Fruit fly (Drosophila melanogaster) whole organism, embryonic: ENCODE data around the gene dob.

Source experiments
- Atf6 ChIP-seq: fragments of 200-800 bp; sonication (Bioruptor generic); IDR thresholded peaks from 2 replicates; pipeline ENCODE4 v1.3.6; 2022; ENCODE audit warnings: missing biosample characterization, missing genetic modification characterization
- CG1024 ChIP-seq: fragments of 200-800 bp; sonication (Bioruptor generic); IDR thresholded peaks from 2 replicates; pipeline ENCODE4 v1.3.6; 2022; ENCODE audit warnings: missing biosample characterization, missing genetic modification characterization
- CG11247 ChIP-seq: fragments of 200-800 bp; sonication (Bioruptor generic); IDR thresholded peaks from 2 replicates; pipeline ENCODE4 v1.3.6; 2022; ENCODE audit warnings: missing biosample characterization, missing genetic modification characterization
- CG14860 ChIP-seq: fragments of 200-800 bp; sonication (Bioruptor generic); IDR thresholded peaks from 3 replicates; pipeline ENCODE4 v1.3.6; 2022; ENCODE audit warnings: missing biosample characterization, missing genetic modification characterization; ENCODE audit not compliant: partially characterized antibody
- CG15011 ChIP-seq: fragments of 200-800 bp; sonication (Bioruptor generic); optimal IDR thresholded peaks from 3 replicates; lab custom pipeline; 2018; ENCODE audit warnings: missing biosample characterization, mild to moderate bottlenecking, missing genetic modification characterization
- CG1602 ChIP-seq: fragments of 200-800 bp; sonication (Bioruptor generic); optimal IDR thresholded peaks from 3 replicates; lab custom pipeline; 2016; ENCODE audit warnings: missing biosample characterization, missing genetic modification characterization
- CG1647 ChIP-seq: fragments of 200-800 bp; sonication (Bioruptor generic); optimal IDR thresholded peaks from 3 replicates; lab custom pipeline; 2016; ENCODE audit warnings: missing biosample characterization, missing genetic modification characterization
- CG17359 ChIP-seq: fragments of 200-800 bp; sonication (Bioruptor generic); optimal IDR thresholded peaks from 3 replicates; lab custom pipeline; 2018; ENCODE audit warnings: missing biosample characterization, mild to moderate bottlenecking, missing genetic modification characterization, moderate library complexity
- CG30431 ChIP-seq: fragments of 200-800 bp; sonication (Bioruptor generic); optimal IDR thresholded peaks from 2 replicates; lab custom pipeline; 2017; ENCODE audit warnings: missing biosample characterization, missing genetic modification characterization
- CG4617 ChIP-seq: fragments of 200-800 bp; sonication (Bioruptor generic); optimal IDR thresholded peaks from 3 replicates; lab custom pipeline; 2016; ENCODE audit warnings: missing biosample characterization, missing genetic modification characterization, borderline replicate concordance
- CG4820 ChIP-seq: fragments of 200-800 bp; sonication (Bioruptor generic); optimal IDR thresholded peaks from 3 replicates; lab custom pipeline; 2016; ENCODE audit warnings: missing biosample characterization, missing genetic modification characterization
- CG7556 ChIP-seq: fragments of 200-800 bp; sonication (Bioruptor generic); optimal IDR thresholded peaks from 2 replicates; lab custom pipeline; 2017; ENCODE audit warnings: missing biosample characterization, mild to moderate bottlenecking, missing genetic modification characterization
- CG9215 ChIP-seq: fragments of 200-800 bp; sonication (Bioruptor generic); IDR thresholded peaks from 2 replicates; pipeline ENCODE4 v1.3.6; 2022; ENCODE audit warnings: missing biosample characterization, missing genetic modification characterization
- CG9609 ChIP-seq: fragments of 200-800 bp; sonication (Bioruptor generic); optimal IDR thresholded peaks from 3 replicates; lab custom pipeline; 2016; ENCODE audit warnings: missing biosample characterization, missing genetic modification characterization
- CG9797 ChIP-seq: fragments of 200-800 bp; sonication (Bioruptor generic); optimal IDR thresholded peaks from 3 replicates; lab custom pipeline; 2018; ENCODE audit warnings: missing biosample characterization, mild to moderate bottlenecking, missing genetic modification characterization
- Chrac-16 ChIP-seq: fragments of 200-800 bp; sonication (Bioruptor generic); optimal IDR thresholded peaks from 3 replicates; lab custom pipeline; 2016; ENCODE audit warnings: missing biosample characterization, missing genetic modification characterization
- Deaf1 ChIP-seq: fragments of 200-800 bp; optimal IDR thresholded peaks from 3 replicates; lab custom pipeline; 2019; ENCODE audit warnings: missing biosample characterization, mild to moderate bottlenecking, missing genetic modification characterization, moderate library complexity
- Dip3 ChIP-seq: fragments of 200-800 bp; sonication (Bioruptor generic); optimal IDR thresholded peaks from 3 replicates; lab custom pipeline; 2016; ENCODE audit warnings: missing biosample characterization, missing genetic modification characterization
- Dp ChIP-seq: fragments of 200-800 bp; sonication (Bioruptor generic); optimal IDR thresholded peaks from 2 replicates; lab custom pipeline; 2018; ENCODE audit warnings: missing biosample characterization, mild to moderate bottlenecking, missing genetic modification characterization, moderate library complexity
- ERR ChIP-seq: fragments of 200-800 bp; sonication (Bioruptor generic); optimal IDR thresholded peaks from 2 replicates; lab custom pipeline; 2016; ENCODE audit warnings: missing biosample characterization, missing genetic modification characterization
- Fer2 ChIP-seq: fragments of 200-800 bp; sonication (Bioruptor generic); optimal IDR thresholded peaks from 2 replicates; lab custom pipeline; 2018; ENCODE audit warnings: missing biosample characterization, mild to moderate bottlenecking, missing genetic modification characterization, moderate library complexity
- H2.0 ChIP-seq: fragments of 200-800 bp; sonication (Bioruptor generic); IDR thresholded peaks from 2 replicates; pipeline ENCODE4 v1.3.6; 2022; ENCODE audit warnings: missing biosample characterization, missing genetic modification characterization
- HHEX ChIP-seq: fragments of 200-800 bp; sonication (Bioruptor generic); optimal IDR thresholded peaks from 3 replicates; lab custom pipeline; 2017; ENCODE audit warnings: missing biosample characterization, mild to moderate bottlenecking, missing genetic modification characterization, missing genetic modification reagents
- HmgD ChIP-seq: fragments of 200-800 bp; sonication (Bioruptor generic); optimal IDR thresholded peaks from 3 replicates; lab custom pipeline; 2016; ENCODE audit warnings: missing biosample characterization, missing genetic modification characterization
- Lpt ChIP-seq: fragments of >200 bp; optimal IDR thresholded peaks from 2 replicates; lab custom pipeline; 2018; ENCODE audit warnings: missing biosample characterization, missing genetic modification characterization
- Med ChIP-seq: fragments of 200-800 bp; sonication (Bioruptor generic); peaks from one replicate; lab custom pipeline; 2016; ENCODE audit warnings: missing biosample characterization, missing genetic modification characterization, mild to moderate bottlenecking, inconsistent platforms, moderate library complexity
- Side ChIP-seq: fragments of 200-800 bp; sonication (Bioruptor generic); optimal IDR thresholded peaks from 2 replicates; lab custom pipeline; 2016; ENCODE audit warnings: missing biosample characterization, missing genetic modification characterization
- Sox100B ChIP-seq: fragments of 200-800 bp; sonication (Bioruptor generic); optimal IDR thresholded peaks from 3 replicates; lab custom pipeline; 2018; ENCODE audit warnings: missing biosample characterization, mild to moderate bottlenecking, missing genetic modification characterization
- ase ChIP-seq: fragments of 200-800 bp; sonication (Bioruptor generic); IDR thresholded peaks from 3 replicates; pipeline ENCODE4 v1.3.6; 2022; ENCODE audit warnings: missing biosample characterization, missing genetic modification characterization
- cas ChIP-seq: fragments of 200-800 bp; sonication (Bioruptor generic); IDR thresholded peaks from 2 replicates; pipeline ENCODE4 v1.3.6; 2022; ENCODE audit warnings: missing biosample characterization, missing genetic modification characterization
- chinmo ChIP-seq: fragments of 200-800 bp; sonication (Bioruptor generic); IDR thresholded peaks from 4 replicates; pipeline ENCODE4 v1.3.6; 2022; ENCODE audit warnings: missing biosample characterization, missing genetic modification characterization; ENCODE audit not compliant: partially characterized antibody
- ci ChIP-seq: fragments of 200-800 bp; sonication (Bioruptor generic); IDR thresholded peaks from 3 replicates; pipeline ENCODE4 v1.3.6; 2022; ENCODE audit warnings: missing biosample characterization, missing genetic modification characterization
- emc ChIP-seq: fragments of 200-800 bp; sonication (Bioruptor generic); optimal IDR thresholded peaks from 2 replicates; lab custom pipeline; 2016; ENCODE audit warnings: missing biosample characterization, missing genetic modification characterization
- fd3F ChIP-seq: fragments of 200-800 bp; sonication (Bioruptor generic); optimal IDR thresholded peaks from 2 replicates; lab custom pipeline; 2018; ENCODE audit warnings: missing biosample characterization, mild to moderate bottlenecking, missing genetic modification characterization, moderate library complexity
- jing ChIP-seq: fragments of 200-800 bp; sonication (Bioruptor generic); optimal IDR thresholded peaks from 2 replicates; lab custom pipeline; 2018; ENCODE audit warnings: missing biosample characterization, mild to moderate bottlenecking, missing genetic modification characterization
- ken ChIP-seq: fragments of 200-800 bp; sonication (Bioruptor generic); IDR thresholded peaks from 3 replicates; pipeline ENCODE4 v1.3.6; 2022; ENCODE audit warnings: missing biosample characterization, missing genetic modification characterization
- knrl ChIP-seq: fragments of 200-800 bp; sonication (Bioruptor generic); IDR thresholded peaks from 3 replicates; pipeline ENCODE4 v1.3.6; 2022; ENCODE audit warnings: missing biosample characterization, missing genetic modification characterization; ENCODE audit not compliant: partially characterized antibody
- lmd ChIP-seq: fragments of 200-800 bp; sonication (Bioruptor generic); IDR thresholded peaks from 2 replicates; pipeline ENCODE4 v1.3.6; 2022; ENCODE audit warnings: missing biosample characterization, missing genetic modification characterization
- maf-S ChIP-seq: fragments of 200-800 bp; sonication (Bioruptor generic); optimal IDR thresholded peaks from 2 replicates; lab custom pipeline; 2016; ENCODE audit warnings: missing biosample characterization, missing genetic modification characterization
- nerfin-1 ChIP-seq: fragments of 200-800 bp; sonication (Bioruptor generic); optimal IDR thresholded peaks from 3 replicates; lab custom pipeline; 2019; ENCODE audit warnings: missing biosample characterization, mild to moderate bottlenecking, missing genetic modification characterization, moderate library complexity
- nmo ChIP-seq: fragments of 200-800 bp; sonication (Bioruptor generic); optimal IDR thresholded peaks from 2 replicates; lab custom pipeline; 2018; ENCODE audit warnings: missing biosample characterization, mild to moderate bottlenecking, missing genetic modification characterization, moderate library complexity
- sd ChIP-seq: fragments of 200-800 bp; sonication (Bioruptor generic); optimal IDR thresholded peaks from 3 replicates; lab custom pipeline; 2018; ENCODE audit warnings: missing biosample characterization, mild to moderate bottlenecking, missing genetic modification characterization, moderate library complexity
- so ChIP-seq: fragments of 200-800 bp; sonication (Bioruptor generic); IDR thresholded peaks from 3 replicates; pipeline ENCODE4 v1.3.6; 2022; ENCODE audit warnings: missing biosample characterization, missing genetic modification characterization
- sob ChIP-seq: fragments of 200-800 bp; sonication (Bioruptor generic); IDR thresholded peaks from 2 replicates; pipeline ENCODE4 v1.3.6; 2022; ENCODE audit warnings: missing biosample characterization, missing genetic modification characterization
- sqz ChIP-seq: fragments of 200-800 bp; sonication (Bioruptor generic); optimal IDR thresholded peaks from 3 replicates; lab custom pipeline; 2018; ENCODE audit warnings: missing biosample characterization, mild to moderate bottlenecking, missing genetic modification characterization
- tll ChIP-seq, 2 experiments: fragments of 200-800 bp in 1 of 2; fragments of >200 bp in 1 of 2; sonication (Bioruptor generic) in 1 of 2; optimal IDR thresholded peaks; 2 replicates each; lab custom pipeline; 2017 to 2019; ENCODE audit warnings: missing biosample characterization in 2 of 2, missing genetic modification characterization in 2 of 2, mild to moderate bottlenecking in 1 of 2, moderate library complexity in 1 of 2

The dob gene

dm6 chrX:15080780-15081402, 14.1 kb downstream of the dob start, which contains the start of gene CG33177 (continued):
- TF ChIP-seq Sox100B (GFP tag; lab: Kevin White, UChicago) (no peak), CG14860 (GFP tag; lab: Robert Waterston, UW) (no peak), sob (GFP tag; lab: Robert Waterston, UW) (no peak), maf-S (no peak), CG4617 (no peak), CG1024 (GFP tag; lab: Robert Waterston, UW) (no peak), Dp (GFP tag; lab: Kevin White, UChicago) (peak; percentile 8), ase (GFP tag; lab: Robert Waterston, UW) (no peak), fd3F (GFP tag; lab: Kevin White, UChicago) (no peak), CG1647 (GFP tag; lab: Kevin White, UChicago) (no peak), CG4820 (no peak), CG17359 (tag; lab: Kevin White, UChicago) (peak; percentile 37), CG1602 (GFP tag; lab: Kevin White, UChicago) (no peak), Lpt (GFP tag; lab: Kevin White, UChicago) (no peak), CG30431 (GFP tag; lab: Kevin White, UChicago) (no peak), H2.0 (GFP tag; lab: Robert Waterston, UW) (no peak), ken (GFP tag; lab: Robert Waterston, UW) (no peak), knrl (GFP tag; lab: Robert Waterston, UW) (no peak), Dip3 (no peak), CG9215 (GFP tag; lab: Robert Waterston, UW) (no peak), CG11247 (GFP tag; lab: Robert Waterston, UW) (no peak), tll (GFP tag; optimal IDR thresholded peaks at IDR 0.05; lab: Kevin White, UChicago) (no peak), HHEX (no peak), HmgD (no peak), nerfin-1 (tag; lab: Kevin White, UChicago) (no peak), sqz (GFP tag; lab: Kevin White, UChicago) (no peak), CG9797 (no peak), CG7556 (GFP tag; lab: Kevin White, UChicago) (no peak)

DNA sequence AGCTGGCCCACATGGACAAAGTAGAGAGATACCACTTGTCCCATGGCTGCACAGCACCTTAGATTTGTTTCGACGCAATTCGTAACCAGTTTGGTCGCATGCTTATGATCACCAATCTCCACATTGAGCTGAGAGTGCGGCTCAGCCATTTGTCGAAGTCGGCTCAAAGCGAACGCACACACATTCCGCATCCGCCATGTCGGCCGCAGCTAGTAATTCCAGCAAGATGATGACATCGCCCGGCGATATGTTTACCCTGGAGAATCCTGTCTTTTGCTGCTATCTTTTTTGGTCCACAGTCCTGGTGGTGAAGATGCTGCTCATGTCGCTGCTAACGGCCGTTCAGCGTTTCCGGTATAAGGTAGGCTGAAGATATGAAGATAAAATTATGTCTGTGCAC, 15.9 kb downstream of the dob start, which contains the start of gene CG33178:
CG33178 (plus strand) TSS at position 147 of the 400 bp plus-strand sequence.
- no peak for TF ChIP-seq so (GFP tag; lab: Robert Waterston, UW)
- TF ChIP-seq lmd (GFP tag; lab: Robert Waterston, UW), result no peak
- TF ChIP-seq Atf6, result 0 out of 2 replicates have a peak, but pooled peaks have one; percentile 20
- TF ChIP-seq cas (GFP tag; lab: Robert Waterston, UW), result no peak
- peak; percentile 17 for TF ChIP-seq Deaf1 (tag; lab: Kevin White, UChicago)
- TF ChIP-seq chinmo (GFP tag; lab: Robert Waterston, UW), result peak; percentile 80; the same call in 3 of the 4 replicates
- 0 out of 3 replicates have a peak, but pooled peaks have one; percentile 6 for TF ChIP-seq ci (GFP tag; lab: Robert Waterston, UW)
- TF ChIP-seq Fer2 (tag; lab: Kevin White, UChicago), result no peak
- peak; percentile 49 for TF ChIP-seq sd (tag; lab: Kevin White, UChicago)
- no peak for TF ChIP-seq Side (GFP tag; lab: Kevin White, UChicago)
- TF ChIP-seq ERR, result no peak
- no peak for TF ChIP-seq nmo (GFP tag; lab: Kevin White, UChicago)
- TF ChIP-seq CG15011 (GFP tag; lab: Kevin White, UChicago), result no peak
- no peak for TF ChIP-seq emc (GFP tag; lab: Kevin White, UChicago)
- peak; percentile 61 for TF ChIP-seq Med (GFP tag; lab: Kevin White, UChicago)
- TF ChIP-seq Chrac-16 (GFP tag; lab: Kevin White, UChicago), result no peak
- no peak for TF ChIP-seq CG9609 (GFP tag; lab: Kevin White, UChicago)
- TF ChIP-seq jing, result no peak
